ENCODE assay signal across 1 fruit fly cellular context in genomic region chrX:7701282-7702078, dm6.
A peak's percentile ranks its signal among the peaks of the same experiment; 100 is the strongest.
TF ChIP-seq lines count a peak whose summit lies in the region.

No protein-coding gene starts in this region.

TF ChIP-seq in whole organism, embryonic, 481 proteins besides CTCF, POLR2A, EP300 and RAD21 (continued from another document and continues in another):
- TF ChIP-seq Lhr (GFP tag; optimal IDR thresholded peaks at IDR 0.05; lab: Kevin White, UChicago): peak; percentile 7
- peak; percentile 45 for TF ChIP-seq eyg (GFP tag; optimal IDR thresholded peaks at IDR 0.05; lab: Kevin White, UChicago)
- no peak for TF ChIP-seq Tbp (GFP tag; optimal IDR thresholded peaks at IDR 0.05; lab: Kevin White, UChicago)
- TF ChIP-seq fd3F (GFP tag; optimal IDR thresholded peaks at IDR 0.05; lab: Kevin White, UChicago): peak; percentile 74
- no peak for TF ChIP-seq nom (GFP tag; optimal IDR thresholded peaks at IDR 0.05; lab: Kevin White, UChicago)
- no peak for TF ChIP-seq danr (GFP tag; IDR thresholded peaks at IDR 0.05; lab: Robert Waterston, UW)
- peak; percentile 13 for TF ChIP-seq CG12942 (GFP tag; optimal IDR thresholded peaks at IDR 0.05; lab: Kevin White, UChicago)
- peak; percentile 41 for TF ChIP-seq Mes4 (GFP tag; optimal IDR thresholded peaks at IDR 0.05; lab: Kevin White, UChicago)
- TF ChIP-seq D (optimal IDR thresholded peaks at IDR 0.05; lab: Kevin White, UChicago): no peak
- peak; percentile 7 for TF ChIP-seq D (GFP tag; optimal IDR thresholded peaks at IDR 0.05; lab: Kevin White, UChicago)
- TF ChIP-seq gcm (GFP tag; optimal IDR thresholded peaks at IDR 0.05; lab: Kevin White, UChicago): peak; percentile 57
- TF ChIP-seq CG1647 (GFP tag; optimal IDR thresholded peaks at IDR 0.05; lab: Kevin White, UChicago): peak; percentile 9
- no peak for TF ChIP-seq pita (GFP tag; optimal IDR thresholded peaks at IDR 0.05; lab: Kevin White, UChicago)
- peak; percentile 72 for TF ChIP-seq CG6689 (GFP tag; IDR thresholded peaks at IDR 0.05; lab: Robert Waterston, UW)
- no peak for TF ChIP-seq CG15479 (GFP tag; optimal IDR thresholded peaks at IDR 0.05; lab: Kevin White, UChicago)
- no peak for TF ChIP-seq nerfin-2 (GFP tag; IDR thresholded peaks at IDR 0.05; lab: Robert Waterston, UW; ENCODE audit: partially characterized antibody)
- TF ChIP-seq CG10431 (GFP tag; optimal IDR thresholded peaks at IDR 0.05; lab: Kevin White, UChicago): peak; percentile 46
- no peak for TF ChIP-seq br (optimal IDR thresholded peaks at IDR 0.05; lab: Kevin White, UChicago)
- peak; percentile 93 for TF ChIP-seq cwo (GFP tag; optimal IDR thresholded peaks at IDR 0.05; lab: Kevin White, UChicago)
- TF ChIP-seq CG12219 (GFP tag; optimal IDR thresholded peaks at IDR 0.05; lab: Kevin White, UChicago): peak; percentile 58
- peak; percentile 58 for TF ChIP-seq CG13624 (GFP tag; optimal IDR thresholded peaks at IDR 0.05; lab: Kevin White, UChicago)
- no peak for TF ChIP-seq CG17612 (GFP tag; IDR thresholded peaks at IDR 0.05; lab: Robert Waterston, UW)
- TF ChIP-seq HHEX (GFP tag; optimal IDR thresholded peaks at IDR 0.05; lab: Kevin White, UChicago): peak; percentile 82
- TF ChIP-seq disco-r (GFP tag; optimal IDR thresholded peaks at IDR 0.05; lab: Kevin White, UChicago): peak; percentile 17
- TF ChIP-seq hbn (GFP tag; IDR thresholded peaks at IDR 0.05; lab: Robert Waterston, UW; ENCODE audit: partially characterized antibody): no peak
- no peak for TF ChIP-seq CG1792 (GFP tag; optimal IDR thresholded peaks at IDR 0.05; lab: Kevin White, UChicago)
- no peak for TF ChIP-seq YL-1 (GFP tag; optimal IDR thresholded peaks at IDR 0.05; lab: Kevin White, UChicago)
- no peak for TF ChIP-seq NK7.1 (GFP tag; optimal IDR thresholded peaks at IDR 0.05; lab: Kevin White, UChicago)
- TF ChIP-seq CG3847 (GFP tag; IDR thresholded peaks at IDR 0.05; lab: Robert Waterston, UW): peak; percentile 72
- peak; percentile 53; the same call in 1 of the 2 replicates for TF ChIP-seq Ada2b (GFP tag; IDR thresholded peaks at IDR 0.05; lab: Robert Waterston, UW)
- no peak for TF ChIP-seq pzg (GFP tag; optimal IDR thresholded peaks at IDR 0.05; lab: Kevin White, UChicago)
- peak; percentile 72 for TF ChIP-seq CG32767 (GFP tag; IDR thresholded peaks at IDR 0.05; lab: Robert Waterston, UW)
- TF ChIP-seq peb (GFP tag; IDR thresholded peaks at IDR 0.05; lab: Robert Waterston, UW): no peak
- TF ChIP-seq CG14710 (tag; optimal IDR thresholded peaks at IDR 0.05; lab: Kevin White, UChicago): peak; percentile 43
- peak; percentile 87 for TF ChIP-seq row (GFP tag; IDR thresholded peaks at IDR 0.05; lab: Robert Waterston, UW)
- TF ChIP-seq CG6654 (GFP tag; optimal IDR thresholded peaks at IDR 0.05; lab: Kevin White, UChicago): peak; percentile 1
- peak; percentile 61 for TF ChIP-seq CG5180 (GFP tag; optimal IDR thresholded peaks at IDR 0.05; lab: Kevin White, UChicago)
- no peak for TF ChIP-seq tll (GFP tag; optimal IDR thresholded peaks at IDR 0.05; lab: Kevin White, UChicago)
- TF ChIP-seq CG10274 (GFP tag; optimal IDR thresholded peaks at IDR 0.05; lab: Kevin White, UChicago): peak; percentile 65
- no peak for TF ChIP-seq Dad (GFP tag; optimal IDR thresholded peaks at IDR 0.05; lab: Kevin White, UChicago)
- TF ChIP-seq CG8924 (tag; optimal IDR thresholded peaks at IDR 0.05; lab: Kevin White, UChicago): peak; percentile 83
- TF ChIP-seq CG33557 (GFP tag; optimal IDR thresholded peaks at IDR 0.05; lab: Kevin White, UChicago): peak; percentile 4
- peak; percentile 81 for TF ChIP-seq slbo (GFP tag; IDR thresholded peaks at IDR 0.05; lab: Robert Waterston, UW)
- no peak for TF ChIP-seq CG1832 (GFP tag; optimal IDR thresholded peaks at IDR 0.05; lab: Kevin White, UChicago)
- peak; percentile 63 for TF ChIP-seq odd (GFP tag; optimal IDR thresholded peaks at IDR 0.05; lab: Kevin White, UChicago)
- peak; percentile 58; the same call in 1 of the 2 replicates for TF ChIP-seq CG11247 (GFP tag; IDR thresholded peaks at IDR 0.05; lab: Robert Waterston, UW)
- TF ChIP-seq CG4404 (GFP tag; IDR thresholded peaks at IDR 0.05; lab: Robert Waterston, UW): peak; percentile 41; the same call in 1 of the 2 replicates
- TF ChIP-seq CG8388 (GFP tag; optimal IDR thresholded peaks at IDR 0.05; lab: Kevin White, UChicago): peak; percentile 73
- no peak for TF ChIP-seq CG17802 (tag; optimal IDR thresholded peaks at IDR 0.05; lab: Kevin White, UChicago)
- peak; percentile 70 for TF ChIP-seq Xbp1 (GFP tag; optimal IDR thresholded peaks at IDR 0.05; lab: Kevin White, UChicago)
- peak; percentile 71 for TF ChIP-seq CG9727 (GFP tag; optimal IDR thresholded peaks at IDR 0.05; lab: Kevin White, UChicago)
- peak; percentile 24 to 57 for TF ChIP-seq dpn (GFP tag; optimal IDR thresholded peaks at IDR 0.05; lab: Kevin White, UChicago)
- peak; percentile 87 for TF ChIP-seq grau (tag; optimal IDR thresholded peaks at IDR 0.05; lab: Kevin White, UChicago)
- peak in 1 of 2 experiments; percentile 20 for TF ChIP-seq crp (GFP tag; optimal IDR thresholded peaks at IDR 0.05; lab: Kevin White, UChicago)
- no peak for TF ChIP-seq psq (GFP tag; optimal IDR thresholded peaks at IDR 0.05; lab: Kevin White, UChicago)
- no peak for TF ChIP-seq cad (GFP tag; optimal IDR thresholded peaks at IDR 0.05; lab: Kevin White, UChicago)
- no peak for TF ChIP-seq CG10565 (GFP tag; optimal IDR thresholded peaks at IDR 0.05; lab: Kevin White, UChicago)
- no peak for TF ChIP-seq sc (optimal IDR thresholded peaks at IDR 0.05; lab: Kevin White, UChicago)
- peak; percentile 7 for TF ChIP-seq sc (GFP tag; optimal IDR thresholded peaks at IDR 0.05; lab: Kevin White, UChicago)
- 0 out of 2 replicates have a peak, but pooled peaks have one; percentile 21 for TF ChIP-seq ranshi (GFP tag; IDR thresholded peaks at IDR 0.05; lab: Robert Waterston, UW)
- no peak for TF ChIP-seq Doc2 (GFP tag; IDR thresholded peaks at IDR 0.05; lab: Robert Waterston, UW)
- TF ChIP-seq ci (GFP tag; IDR thresholded peaks at IDR 0.05; lab: Robert Waterston, UW): 0 out of 3 replicates have a peak, but pooled peaks have one; percentile 41
- peak; percentile 16 for TF ChIP-seq Sry-β (GFP tag; optimal IDR thresholded peaks at IDR 0.05; lab: Kevin White, UChicago)
- TF ChIP-seq ERR (GFP tag; optimal IDR thresholded peaks at IDR 0.05; lab: Kevin White, UChicago): no peak
- no peak for TF ChIP-seq CG3407 (GFP tag; optimal IDR thresholded peaks at IDR 0.05; lab: Kevin White, UChicago)
- no peak for TF ChIP-seq mld (GFP tag; IDR thresholded peaks at IDR 0.05; lab: Robert Waterston, UW; ENCODE audit: partially characterized antibody)
- no peak for TF ChIP-seq knrl (GFP tag; IDR thresholded peaks at IDR 0.05; lab: Robert Waterston, UW; ENCODE audit: partially characterized antibody)
- peak; percentile 69 for TF ChIP-seq CG32772 (GFP tag; IDR thresholded peaks at IDR 0.05; lab: Robert Waterston, UW)
- peak; percentile 94 for TF ChIP-seq gem (tag; optimal IDR thresholded peaks at IDR 0.05; lab: Kevin White, UChicago)
- TF ChIP-seq CG5245 (GFP tag; optimal IDR thresholded peaks at IDR 0.05; lab: Kevin White, UChicago): no peak
- TF ChIP-seq CG11456 (GFP tag; IDR thresholded peaks at IDR 0.05; lab: Robert Waterston, UW): peak; percentile 50; the same call in 1 of the 3 replicates
- TF ChIP-seq Rfx (GFP tag; IDR thresholded peaks at IDR 0.05; lab: Robert Waterston, UW): peak; percentile 83
- TF ChIP-seq B-H2 (GFP tag; optimal IDR thresholded peaks at IDR 0.05; lab: Kevin White, UChicago): peak; percentile 79
- TF ChIP-seq ac (GFP tag; optimal IDR thresholded peaks at IDR 0.05; lab: Kevin White, UChicago): no peak
- TF ChIP-seq gcm2 (GFP tag; optimal IDR thresholded peaks at IDR 0.05; lab: Kevin White, UChicago): peak; percentile 36
- peak; percentile 60 for TF ChIP-seq org-1 (GFP tag; optimal IDR thresholded peaks at IDR 0.05; lab: Kevin White, UChicago)
- TF ChIP-seq CG13123 (GFP tag; optimal IDR thresholded peaks at IDR 0.05; lab: Kevin White, UChicago): no peak
- TF ChIP-seq Ssrp (tag; optimal IDR thresholded peaks at IDR 0.05; lab: Kevin White, UChicago): peak; percentile 18
- TF ChIP-seq Hsf (GFP tag; optimal IDR thresholded peaks at IDR 0.05; lab: Kevin White, UChicago): peak; percentile 58
- TF ChIP-seq CG8765 (GFP tag; IDR thresholded peaks at IDR 0.05; lab: Robert Waterston, UW): no peak; the same call in 1 of the 2 replicates
- TF ChIP-seq CG13296 (GFP tag; optimal IDR thresholded peaks at IDR 0.05; lab: Kevin White, UChicago): peak; percentile 84
- TF ChIP-seq trh (GFP tag; optimal IDR thresholded peaks at IDR 0.05; lab: Kevin White, UChicago): no peak
- peak; percentile 46 for TF ChIP-seq CG6854 (GFP tag; optimal IDR thresholded peaks at IDR 0.05; lab: Kevin White, UChicago)
- TF ChIP-seq zfh1 (GFP tag; IDR thresholded peaks at IDR 0.05; lab: Robert Waterston, UW): no peak
- peak; percentile 65 for TF ChIP-seq CG4424 (GFP tag; optimal IDR thresholded peaks at IDR 0.05; lab: Kevin White, UChicago)
- peak; percentile 68 for TF ChIP-seq CG12299 (tag; optimal IDR thresholded peaks at IDR 0.05; lab: Kevin White, UChicago)
- TF ChIP-seq Max (GFP tag; optimal IDR thresholded peaks at IDR 0.05; lab: Kevin White, UChicago): peak; percentile 66
- peak; percentile 82 for TF ChIP-seq CG7556 (GFP tag; optimal IDR thresholded peaks at IDR 0.05; lab: Kevin White, UChicago)
- no peak for TF ChIP-seq CG16779 (GFP tag; IDR thresholded peaks at IDR 0.05; lab: Robert Waterston, UW)
- TF ChIP-seq Scr (GFP tag; IDR thresholded peaks at IDR 0.05; lab: Robert Waterston, UW; ENCODE audit: partially characterized antibody): no peak
- 0 out of 2 replicates have a peak, but pooled peaks have one; percentile 22 for TF ChIP-seq Rx (GFP tag; IDR thresholded peaks at IDR 0.05; lab: Robert Waterston, UW)
- TF ChIP-seq Oaz (GFP tag; IDR thresholded peaks at IDR 0.05; lab: Robert Waterston, UW): peak; percentile 44; the same call in 1 of the 2 replicates
- no peak for TF ChIP-seq luna (GFP tag; optimal IDR thresholded peaks at IDR 0.05; lab: Kevin White, UChicago)
- peak; percentile 34 for TF ChIP-seq Mad (GFP tag; optimal IDR thresholded peaks at IDR 0.05; lab: Kevin White, UChicago)
- TF ChIP-seq CG6272 (GFP tag; IDR thresholded peaks at IDR 0.05; lab: Robert Waterston, UW): no peak
- peak; percentile 48 for TF ChIP-seq esg (GFP tag; conservative IDR thresholded peaks at IDR 0.05; lab: Robert Waterston, UW)
- TF ChIP-seq E2f2 (GFP tag; IDR thresholded peaks at IDR 0.05; lab: Robert Waterston, UW): peak; percentile 57
- peak; percentile 32 for TF ChIP-seq Bdp1 (GFP tag; optimal IDR thresholded peaks at IDR 0.05; lab: Kevin White, UChicago)
- peak; percentile 39 for TF ChIP-seq tup (GFP tag; optimal IDR thresholded peaks at IDR 0.05; lab: Kevin White, UChicago)
- peak; percentile 27 for TF ChIP-seq CG8944 (GFP tag; optimal IDR thresholded peaks at IDR 0.05; lab: Kevin White, UChicago)
- TF ChIP-seq ara (GFP tag; IDR thresholded peaks at IDR 0.05; lab: Robert Waterston, UW): no peak; the same call in 1 of the 2 replicates
- no peak for TF ChIP-seq sens-2 (GFP tag; IDR thresholded peaks at IDR 0.05; lab: Robert Waterston, UW)
- peak; percentile 65 for TF ChIP-seq Xrp1 (GFP tag; IDR thresholded peaks at IDR 0.05; lab: Robert Waterston, UW)
- TF ChIP-seq lilli (GFP tag; optimal IDR thresholded peaks at IDR 0.05; lab: Kevin White, UChicago): peak; percentile 61
- TF ChIP-seq gro (GFP tag; optimal IDR thresholded peaks at IDR 0.05; lab: Kevin White, UChicago): no peak
- TF ChIP-seq Atf6 (GFP tag; IDR thresholded peaks at IDR 0.05; lab: Robert Waterston, UW): peak; percentile 78
- TF ChIP-seq lola (GFP tag; optimal IDR thresholded peaks at IDR 0.05; lab: Kevin White, UChicago): peak in 1 of 3 experiments; percentile 20
- no peak for TF ChIP-seq prd (optimal IDR thresholded peaks at IDR 0.05; lab: Kevin White, UChicago)
- peak; percentile 60 for TF ChIP-seq prd (GFP tag; IDR thresholded peaks at IDR 0.05; lab: Robert Waterston, UW)
- peak; percentile 72 for TF ChIP-seq CG34376 (GFP tag; optimal IDR thresholded peaks at IDR 0.05; lab: Kevin White, UChicago)
- peak; percentile 68 for TF ChIP-seq CG9215 (GFP tag; IDR thresholded peaks at IDR 0.05; lab: Robert Waterston, UW)
- no peak for TF ChIP-seq CG2199 (GFP tag; IDR thresholded peaks at IDR 0.05; lab: Robert Waterston, UW)
- no peak for TF ChIP-seq CG12236 (GFP tag; optimal IDR thresholded peaks at IDR 0.05; lab: Kevin White, UChicago)
- no peak for TF ChIP-seq ssp (GFP tag; IDR thresholded peaks at IDR 0.05; lab: Robert Waterston, UW)
- TF ChIP-seq Hr39 (optimal IDR thresholded peaks at IDR 0.05; lab: Kevin White, UChicago): no peak
- TF ChIP-seq CG31224 (GFP tag; IDR thresholded peaks at IDR 0.05; lab: Robert Waterston, UW): peak; percentile 60
- no peak for TF ChIP-seq hth (optimal IDR thresholded peaks at IDR 0.05; lab: Kevin White, UChicago)
- peak; percentile 64 for TF ChIP-seq Dip3 (GFP tag; optimal IDR thresholded peaks at IDR 0.05; lab: Kevin White, UChicago)
- TF ChIP-seq Nf-YB (GFP tag; optimal IDR thresholded peaks at IDR 0.05; lab: Kevin White, UChicago): peak; percentile 60
- TF ChIP-seq CG16863 (GFP tag; optimal IDR thresholded peaks at IDR 0.05; lab: Kevin White, UChicago): no peak
- TF ChIP-seq fd96Cb (tag; optimal IDR thresholded peaks at IDR 0.05; lab: Kevin White, UChicago): peak; percentile 71
- TF ChIP-seq dan (GFP tag; IDR thresholded peaks at IDR 0.05; lab: Robert Waterston, UW): no peak
- peak; percentile 85 for TF ChIP-seq CG12659 (GFP tag; optimal IDR thresholded peaks at IDR 0.05; lab: Kevin White, UChicago)
- no peak for TF ChIP-seq Hr78 (GFP tag; optimal IDR thresholded peaks at IDR 0.05; lab: Kevin White, UChicago)
- no peak for TF ChIP-seq Dref (GFP tag; IDR thresholded peaks at IDR 0.05; lab: Robert Waterston, UW)
- TF ChIP-seq Hand (GFP tag; optimal IDR thresholded peaks at IDR 0.05; lab: Kevin White, UChicago): peak; percentile 69
- peak; percentile 39 for TF ChIP-seq tin (GFP tag; optimal IDR thresholded peaks at IDR 0.05; lab: Kevin White, UChicago)
- TF ChIP-seq ken (GFP tag; IDR thresholded peaks at IDR 0.05; lab: Robert Waterston, UW): no peak
- peak; percentile 4 for TF ChIP-seq Hey (tag; optimal IDR thresholded peaks at IDR 0.05; lab: Kevin White, UChicago)
- no peak for TF ChIP-seq TFAM (GFP tag; optimal IDR thresholded peaks at IDR 0.05; lab: Kevin White, UChicago)
- TF ChIP-seq Deaf1 (tag; optimal IDR thresholded peaks at IDR 0.05; lab: Kevin White, UChicago): peak; percentile 58
- peak; percentile 89 for TF ChIP-seq Hmr (GFP tag; optimal IDR thresholded peaks at IDR 0.05; lab: Kevin White, UChicago)
- peak; percentile 67 for TF ChIP-seq al (GFP tag; IDR thresholded peaks at IDR 0.05; lab: Robert Waterston, UW)
- peak; percentile 45 for TF ChIP-seq CG9609 (GFP tag; optimal IDR thresholded peaks at IDR 0.05; lab: Kevin White, UChicago)
